Fruit fly (Drosophila melanogaster): ENCODE results near the gene Sas-4.

DNA sequence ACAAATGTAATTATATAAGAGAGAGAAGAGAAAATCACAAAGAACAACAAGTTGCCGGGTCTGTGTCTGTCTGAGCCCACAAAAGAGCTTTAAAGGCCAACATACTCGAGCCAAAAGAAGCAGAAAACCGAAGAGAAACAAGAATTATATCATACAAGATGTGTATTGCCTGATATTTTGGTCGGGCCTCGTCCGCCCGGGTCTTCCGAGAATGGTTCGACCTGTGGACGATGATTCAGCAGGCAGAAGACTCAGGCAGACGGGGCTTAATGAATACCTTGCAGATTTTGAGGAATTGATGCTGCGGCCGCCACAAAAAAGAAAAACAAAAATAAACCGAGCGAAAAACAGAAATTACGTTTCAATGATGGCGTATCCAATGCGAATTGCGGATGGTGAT, 21.8 kb downstream of the Sas-4 start:
- no peak for TF ChIP-seq Dll (optimal IDR thresholded peaks at IDR 0.05)
- TF ChIP-seq psq (optimal IDR thresholded peaks at IDR 0.05): no peak

Measured in whole organism.